Fruit fly (Drosophila melanogaster) Kc167 (cell line): Measurements from ENCODE around the gene CG31121.

Experiments
- Myc ChIP-seq: fragments of >200 bp; optimal IDR thresholded peaks from 2 replicates; lab custom pipeline; 2017; ENCODE audit warnings: missing external identifiers
- Sin3A ChIP-seq: fragments of >200 bp; optimal IDR thresholded peaks from 2 replicates; lab custom pipeline; 2018; ENCODE audit warnings: missing external identifiers
- h ChIP-seq: fragments of >200 bp; optimal IDR thresholded peaks from 3 replicates; lab custom pipeline; 2018; ENCODE audit warnings: missing external identifiers
- insv ChIP-seq: fragments of >200 bp; optimal IDR thresholded peaks from 3 replicates; lab custom pipeline; 2018; ENCODE audit warnings: missing external identifiers
- psq ChIP-seq: fragments of >200 bp; optimal IDR thresholded peaks from 2 replicates; lab custom pipeline; 2017; ENCODE audit warnings: missing external identifiers
- ttk ChIP-seq: sonication (Bioruptor generic); optimal IDR thresholded peaks from 2 replicates; lab custom pipeline; 2017; ENCODE audit warnings: missing external identifiers

Gene CG31121

DNA sequence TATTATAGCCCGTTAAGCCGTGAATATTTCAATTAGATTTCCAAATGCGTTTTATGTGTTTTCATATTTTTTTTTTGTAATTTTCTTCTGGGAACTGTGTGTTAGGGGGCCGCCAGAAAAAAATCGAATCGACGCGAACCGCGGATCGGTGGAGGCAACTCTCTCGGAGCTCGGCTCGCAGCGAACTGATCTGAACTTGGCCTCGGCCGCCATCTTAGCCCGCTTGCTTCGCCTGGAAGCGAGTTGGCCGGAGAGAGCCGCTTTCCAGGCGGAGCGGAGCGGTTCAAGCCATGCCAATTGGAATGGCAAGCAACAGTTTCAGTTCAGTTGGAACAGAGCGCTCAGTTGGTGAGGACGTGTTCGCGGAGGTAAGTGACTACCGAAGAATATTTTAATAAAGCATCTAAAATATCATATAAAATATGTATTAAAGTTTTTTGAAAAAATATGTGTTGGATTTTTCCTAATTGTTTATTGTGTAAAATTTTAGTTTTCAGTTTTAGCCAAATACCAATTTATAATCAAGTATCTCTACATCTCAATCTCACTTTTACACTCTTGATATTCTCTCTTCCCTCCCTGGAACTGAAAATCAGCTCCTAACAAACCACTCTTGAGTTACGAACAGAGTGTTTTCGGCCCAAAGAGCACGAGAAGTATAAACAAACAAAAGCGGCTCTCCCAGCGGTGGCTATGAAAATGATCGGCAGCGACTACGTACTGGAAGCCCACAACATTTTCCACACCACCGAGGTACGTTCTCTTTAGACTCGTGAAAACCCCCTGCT, at the start of gene CG31121, which contains the start of gene CG11069:
Gene CG31121 (minus strand): TSS at position 187 of the 788 bp plus-strand sequence.
Gene CG11069 (plus strand): TSS at position 324 of the 788 bp plus-strand sequence.
- TF ChIP-seq Myc (lab: Kevin White, UChicago) (no peak), psq (lab: Kevin White, UChicago) (no peak), insv (lab: Kevin White, UChicago) (no peak), Sin3A (no peak), h (lab: Kevin White, UChicago) (no peak), ttk (lab: Kevin White, UChicago) (no peak)

DNA sequence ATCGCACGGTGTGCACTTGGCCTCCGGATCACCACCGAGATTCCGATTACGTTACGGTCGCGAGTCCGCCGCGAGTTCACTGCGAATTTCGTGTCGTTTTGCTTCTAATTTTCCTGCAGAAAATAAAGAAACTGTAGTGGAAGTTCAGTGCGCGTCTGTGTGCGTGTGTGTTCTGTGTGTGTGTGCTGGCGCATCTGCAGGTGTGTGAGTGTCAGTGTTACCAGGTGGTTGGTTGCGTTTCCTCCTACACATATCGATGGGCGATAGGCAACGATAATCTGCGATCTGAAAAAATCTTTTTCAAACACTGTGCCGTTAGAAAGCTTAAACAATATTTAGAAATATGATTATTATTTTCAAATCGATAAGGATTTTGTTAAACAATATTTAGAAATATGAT, 43.6 kb upstream of the CG31121 start, which contains the start of gene Osbp:
Gene Osbp (minus strand): TSS at position 174 of the 400 bp plus-strand sequence.
- TF ChIP-seq insv (lab: Kevin White, UChicago) (no peak), ttk (lab: Kevin White, UChicago) (no peak), Sin3A (no peak), Myc (lab: Kevin White, UChicago) (no peak), h (lab: Kevin White, UChicago) (no peak), psq (lab: Kevin White, UChicago) (no peak)

DNA sequence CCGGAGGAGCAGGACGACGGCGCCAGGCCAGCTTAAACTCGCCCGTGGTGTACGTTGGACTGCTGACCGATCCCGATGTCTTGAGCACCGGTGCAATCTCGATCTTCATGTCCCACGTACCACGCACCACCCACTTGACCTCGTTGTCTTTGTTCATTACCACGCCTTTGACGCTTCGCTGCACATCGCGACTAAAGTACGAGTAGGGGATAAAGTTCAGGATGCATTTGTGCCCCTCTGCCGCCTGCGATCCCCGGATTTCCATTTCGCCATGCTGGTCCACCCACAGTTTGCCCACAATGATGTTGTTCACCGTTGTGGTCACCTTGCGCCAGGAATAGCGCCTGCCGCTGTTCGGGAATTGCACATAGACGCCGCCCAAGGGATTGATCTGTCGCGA, 41.4 kb upstream of the CG31121 start:
- no peak for TF ChIP-seq ttk (lab: Kevin White, UChicago)
- TF ChIP-seq Myc (lab: Kevin White, UChicago): no peak
- no peak for TF ChIP-seq psq (lab: Kevin White, UChicago)
- TF ChIP-seq insv (lab: Kevin White, UChicago): no peak
- no peak for TF ChIP-seq Sin3A
- TF ChIP-seq h (lab: Kevin White, UChicago): no peak

DNA sequence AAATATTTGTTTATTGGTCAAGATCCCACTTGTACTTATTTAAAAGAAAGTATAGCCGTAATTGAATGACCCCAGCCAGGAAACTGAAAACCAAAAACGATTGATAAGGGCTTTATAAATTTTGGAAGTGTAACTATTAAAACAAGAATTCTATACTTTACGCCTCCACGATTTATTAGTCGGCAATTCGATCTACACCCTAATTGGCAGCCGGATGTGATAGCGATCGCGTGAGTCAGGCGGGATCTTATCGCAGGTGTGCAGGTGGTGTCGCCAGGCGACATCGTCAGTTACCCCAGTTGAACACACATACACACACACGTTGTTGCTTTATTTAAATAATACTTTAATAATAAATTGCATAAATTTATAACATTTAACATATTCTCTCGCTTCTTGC, 40.1 kb upstream of the CG31121 start:
- TF ChIP-seq Sin3A (no peak), Myc (lab: Kevin White, UChicago) (no peak), ttk (lab: Kevin White, UChicago) (no peak), insv (lab: Kevin White, UChicago) (no peak)

DNA sequence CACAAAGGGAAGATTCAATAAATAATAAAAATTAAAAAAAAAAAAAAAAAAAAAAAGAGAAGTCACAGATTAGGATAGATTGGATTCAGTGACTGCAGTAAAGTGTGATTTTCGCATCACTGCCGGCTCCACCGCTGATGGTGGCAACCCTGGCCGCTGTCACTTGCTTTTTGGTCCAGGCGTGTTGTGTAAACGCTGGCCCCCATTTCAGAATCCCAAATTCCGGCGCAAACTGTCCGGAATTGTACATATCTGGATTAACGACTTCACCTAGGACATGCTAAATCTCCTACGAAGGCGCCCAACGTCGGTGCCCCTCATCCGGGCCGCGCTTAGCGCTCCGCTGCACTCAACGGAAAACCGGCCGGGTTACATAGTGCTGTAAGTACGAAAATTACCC, 37.5 kb upstream of the CG31121 start, which contains the start of gene CG11771:
Gene CG11771 (plus strand): TSS at position 155 of the 400 bp plus-strand sequence.
- no peak for TF ChIP-seq Myc (lab: Kevin White, UChicago)
- TF ChIP-seq ttk (lab: Kevin White, UChicago): no peak
- TF ChIP-seq psq (lab: Kevin White, UChicago): no peak
- TF ChIP-seq insv (lab: Kevin White, UChicago): no peak
- TF ChIP-seq h (lab: Kevin White, UChicago): no peak
- TF ChIP-seq Sin3A: no peak

DNA sequence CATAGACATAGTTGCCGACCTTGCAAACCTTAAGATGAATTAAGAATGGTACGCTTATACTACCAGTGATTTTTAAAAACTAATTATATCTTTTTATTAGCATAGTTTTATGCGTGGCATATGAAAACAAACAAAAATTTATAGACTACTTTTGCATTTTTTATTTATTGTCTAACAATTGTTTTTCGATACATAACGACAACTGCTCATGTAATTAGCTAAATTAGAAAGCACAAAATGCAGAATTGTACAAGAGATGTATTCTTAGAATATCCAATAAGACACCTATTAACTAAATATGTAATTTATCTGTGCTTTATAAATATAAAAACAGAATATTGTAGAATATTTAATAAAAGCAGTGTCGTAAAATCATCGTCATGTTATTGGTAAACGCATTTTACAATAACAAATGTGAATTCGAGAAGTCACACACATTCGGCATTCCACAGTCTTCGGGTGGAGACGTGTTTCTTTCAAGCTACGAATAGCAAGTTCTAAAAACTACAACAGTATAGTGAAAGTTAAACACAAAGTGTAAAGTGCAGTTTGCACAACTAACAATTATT, 32.4 kb upstream of the CG31121 start:
- TF ChIP-seq insv (lab: Kevin White, UChicago) (no peak), ttk (lab: Kevin White, UChicago) (no peak), h (lab: Kevin White, UChicago) (no peak), psq (lab: Kevin White, UChicago) (no peak), Myc (lab: Kevin White, UChicago) (no peak), Sin3A (no peak)

DNA sequence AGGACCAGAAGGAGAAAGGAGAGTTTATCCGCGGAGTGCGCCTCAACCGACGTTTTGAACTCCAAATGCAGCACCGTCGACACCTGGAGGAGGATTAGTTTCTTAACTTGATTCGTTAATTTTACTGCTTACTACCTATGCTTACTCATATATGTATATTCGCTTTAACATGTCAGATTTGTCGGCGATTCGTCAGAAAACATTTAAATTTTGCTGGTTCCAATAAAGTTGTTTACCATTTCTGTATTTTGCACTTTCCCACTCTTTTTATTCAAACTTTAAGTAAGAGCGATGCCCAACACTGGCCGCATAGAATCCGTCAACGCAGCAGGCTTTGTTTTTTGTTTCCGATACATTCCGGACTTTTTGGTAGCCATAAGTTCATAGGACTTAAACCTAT, 30.5 kb upstream of the CG31121 start, which contains the start of gene Trf4-2:
Gene Trf4-2 (plus strand): TSS at position 301 of the 400 bp plus-strand sequence.
- TF ChIP-seq Sin3A (no peak), Myc (lab: Kevin White, UChicago) (no peak), insv (lab: Kevin White, UChicago) (no peak), psq (lab: Kevin White, UChicago) (no peak), ttk (lab: Kevin White, UChicago) (no peak), h (lab: Kevin White, UChicago) (no peak)

DNA sequence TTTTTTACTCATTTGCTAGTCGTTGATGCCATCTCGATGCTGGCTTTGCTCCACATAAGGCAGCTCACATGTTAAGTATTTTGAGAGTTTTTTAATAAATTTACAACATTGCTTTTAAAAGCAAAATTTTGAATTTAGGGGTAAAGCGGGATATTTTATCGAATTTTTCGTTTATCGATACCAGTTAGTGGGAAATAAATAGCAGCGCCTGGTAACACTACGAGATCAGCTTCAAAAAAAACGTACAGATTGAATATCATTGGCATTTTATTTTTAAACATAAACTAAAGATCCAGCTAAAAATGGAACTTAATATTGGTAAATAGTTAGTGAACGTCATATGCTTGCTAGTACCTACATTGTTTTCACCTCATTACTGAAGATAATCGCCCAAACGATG, 27.9 kb upstream of the CG31121 start, which contains the start of gene Mink:
Gene Mink (plus strand): TSS at position 204 of the 400 bp plus-strand sequence.
- no peak for TF ChIP-seq Myc (lab: Kevin White, UChicago)
- TF ChIP-seq ttk (lab: Kevin White, UChicago): no peak

DNA sequence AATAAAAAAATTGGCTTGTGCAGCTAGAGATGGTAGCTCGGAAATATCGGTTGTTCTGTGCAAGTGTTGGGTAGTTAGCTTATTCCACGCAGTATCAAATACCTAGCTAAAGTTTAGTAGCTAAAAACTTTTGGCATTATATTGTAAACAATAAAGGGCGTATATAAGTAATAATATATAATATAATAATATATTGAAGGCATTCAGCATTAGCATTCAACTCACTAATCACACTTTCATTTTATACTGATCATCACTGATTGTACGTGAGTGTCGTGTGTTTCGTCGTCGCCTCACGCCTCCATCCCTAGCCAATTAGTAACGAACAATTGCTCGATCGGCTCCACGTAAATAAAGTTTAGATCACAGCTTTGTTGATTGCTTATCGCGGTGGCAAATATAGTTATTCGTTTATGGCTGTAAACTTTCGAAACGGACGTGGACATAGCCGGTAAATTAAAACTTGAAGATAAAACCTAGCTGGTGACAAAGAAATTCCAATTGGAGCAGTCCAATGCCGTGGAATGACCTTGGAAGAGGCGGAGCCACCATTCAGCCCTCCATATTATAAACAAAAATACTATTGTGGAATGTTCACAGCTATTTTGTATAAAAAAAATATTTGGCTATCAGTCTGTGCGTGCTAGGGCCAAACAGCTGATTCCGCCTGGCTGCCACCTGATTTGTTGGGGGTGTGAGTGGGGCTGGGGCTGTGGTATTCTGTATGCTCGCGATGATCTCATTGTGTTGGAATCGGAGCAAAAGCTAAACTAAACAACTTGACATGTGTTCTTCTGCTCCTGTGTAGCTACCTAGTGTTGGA, 23.6 kb upstream of the CG31121 start, which contains the start of the genes PIG-S, sud1 and CG11168:
Gene PIG-S (minus strand): TSS at position 51 of the 823 bp plus-strand sequence.
Gene sud1 (minus strand): TSS at position 51 of the 823 bp plus-strand sequence.
Gene CG11168 (plus strand): TSS at position 293 of the 823 bp plus-strand sequence.
- TF ChIP-seq ttk (lab: Kevin White, UChicago) (no peak), psq (lab: Kevin White, UChicago) (no peak), Myc (lab: Kevin White, UChicago) (no peak), insv (lab: Kevin White, UChicago) (no peak), h (lab: Kevin White, UChicago) (no peak), Sin3A (no peak)

DNA sequence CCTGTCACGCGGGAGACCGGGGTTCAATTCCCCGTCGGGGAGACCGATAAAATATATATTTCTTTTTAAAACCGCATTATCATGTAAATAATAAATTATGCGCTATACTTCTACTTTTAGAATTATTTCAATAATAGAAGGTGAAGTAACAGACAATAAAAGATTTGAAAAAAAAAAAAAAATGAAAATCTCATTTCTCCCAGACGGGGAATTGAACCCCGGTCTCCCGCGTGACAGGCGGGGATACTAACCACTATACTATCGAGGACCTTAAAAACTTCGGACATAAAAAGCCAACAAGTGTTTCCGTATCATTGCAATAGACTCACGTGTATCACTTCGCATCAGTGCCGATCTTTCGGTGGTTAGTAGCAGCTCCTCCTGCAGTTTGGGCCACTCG, 20.5 kb upstream of the CG31121 start:
- TF ChIP-seq insv (lab: Kevin White, UChicago) (no peak), h (lab: Kevin White, UChicago) (no peak), Myc (lab: Kevin White, UChicago) (no peak), psq (lab: Kevin White, UChicago) (no peak), ttk (lab: Kevin White, UChicago) (no peak), Sin3A (no peak)

DNA sequence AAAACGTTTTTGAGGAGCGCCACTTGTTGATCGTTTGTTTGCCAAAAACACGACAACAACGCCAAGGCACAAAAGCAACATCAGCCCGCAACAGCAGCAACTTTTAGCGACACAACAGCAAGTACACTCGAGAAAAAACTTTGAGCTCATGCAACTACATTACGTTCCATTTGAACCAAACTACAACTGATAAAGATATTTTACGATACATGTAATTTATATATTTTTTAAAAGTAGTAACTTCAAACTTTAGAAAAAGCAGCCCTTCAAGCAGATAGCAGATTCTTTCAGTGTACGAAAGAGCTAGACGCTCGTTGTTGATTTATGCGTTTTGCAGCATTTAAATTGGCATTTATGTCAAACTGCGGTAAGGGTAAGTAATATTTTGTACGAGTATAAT, 15.7 kb upstream of the CG31121 start:
- TF ChIP-seq Sin3A (no peak), insv (lab: Kevin White, UChicago) (no peak), Myc (lab: Kevin White, UChicago) (no peak), ttk (lab: Kevin White, UChicago) (no peak), h (lab: Kevin White, UChicago) (no peak), psq (lab: Kevin White, UChicago) (no peak)
